Fruit fly (Drosophila melanogaster) ovary, adult (tissue): ENCODE results near the gene toy.

Experiments used
- CG17801 ChIP-seq: fragments of 200-800 bp; optimal IDR thresholded peaks from 2 replicates; lab custom pipeline; 2019; ENCODE audit warnings: missing biosample characterization, mild to moderate bottlenecking, missing genetic modification characterization, moderate library complexity; ENCODE audit not compliant: partially characterized antibody

Gene toy

dm6 chr4:1051271-1051670, 61.7 kb downstream of the toy start:
- peak; percentile 40 for TF ChIP-seq CG17801 (GFP tag; lab: Kevin White, UChicago)

- TF ChIP-seq CG17801 (GFP tag; lab: Kevin White, UChicago), result no peak
Measured at dm6 chr4:1053653-1054163, 64.2 kb downstream of the toy start, which contains the start of gene CaMKII. Gene CaMKII (minus strand): TSS chr4:1053703.
